Worm (Caenorhabditis elegans) whole organism, late embryonic: ENCODE measurements around the gene T07C4.3.

Experiments used
- C08G9.2 ChIP-seq: sonication (generic microtip); optimal IDR thresholded peaks from 2 replicates; lab custom pipeline; 2016; ENCODE audit warnings: mild to moderate bottlenecking, missing genetic modification characterization, moderate library complexity, missing compliant biosample characterization
- ahr-1 ChIP-seq: sonication (generic microtip); optimal IDR thresholded peaks from 2 replicates; lab custom pipeline; 2016; ENCODE audit warnings: missing genetic modification characterization, missing compliant biosample characterization
- ceh-2 ChIP-seq: sonication (generic microtip); optimal IDR thresholded peaks from 2 replicates; lab custom pipeline; 2016; ENCODE audit warnings: missing genotype, missing genetic modification characterization, missing compliant biosample characterization
- ceh-31 ChIP-seq: sonication (generic microtip); optimal IDR thresholded peaks from 2 replicates; lab custom pipeline; 2016; ENCODE audit warnings: missing genetic modification characterization, missing compliant biosample characterization
- dmd-4 ChIP-seq: sonication (generic microtip); optimal IDR thresholded peaks from 2 replicates; lab custom pipeline; 2016; ENCODE audit warnings: borderline replicate concordance, missing genetic modification characterization, missing compliant biosample characterization
- elt-2 ChIP-seq: sonication (generic microtip); optimal IDR thresholded peaks from 2 replicates; lab custom pipeline; 2016; ENCODE audit warnings: missing genetic modification reagents, missing genetic modification characterization, missing compliant biosample characterization
- eyg-1 ChIP-seq: sonication (generic microtip); optimal IDR thresholded peaks from 2 replicates; lab custom pipeline; 2016; ENCODE audit warnings: missing genotype, missing genetic modification characterization, missing compliant biosample characterization
- hlh-30 ChIP-seq: sonication (generic microtip); optimal IDR thresholded peaks from 2 replicates; lab custom pipeline; 2017; ENCODE audit warnings: antibody characterized with exemption, missing genetic modification characterization, missing compliant biosample characterization; ENCODE audit not compliant: insufficient read depth
- lin-11 ChIP-seq: fragments of 200-800 bp; sonication (Bioruptor generic); optimal IDR thresholded peaks from 2 replicates; lab custom pipeline; 2018; ENCODE audit warnings: mild to moderate bottlenecking, missing genetic modification characterization, missing compliant biosample characterization
- npax-4 ChIP-seq: sonication (generic microtip); optimal IDR thresholded peaks from 2 replicates; lab custom pipeline; 2016; ENCODE audit warnings: missing genetic modification characterization, missing compliant biosample characterization
- pha-4 ChIP-seq: fragments of 150-350 bp; optimal IDR thresholded peaks from 2 replicates; lab custom pipeline; 2018; ENCODE audit warnings: missing biosample characterization, missing genetic modification reagents, missing genetic modification characterization
- tbx-2 ChIP-seq: sonication (generic microtip); optimal IDR thresholded peaks from 2 replicates; lab custom pipeline; 2016; ENCODE audit warnings: missing genetic modification characterization, missing compliant biosample characterization

ce11 chrIII:10341758-10342157 is 10.2 kb upstream of the T07C4.3 start, which contains the start of gene tbx-9:
- no peak for TF ChIP-seq npax-4 (tag; lab: Kevin White, UChicago)
- TF ChIP-seq eyg-1 (tag; lab: Kevin White, UChicago) = no peak
- TF ChIP-seq elt-2 = no peak
- no peak for TF ChIP-seq lin-11
- TF ChIP-seq hlh-30 (tag; lab: Kevin White, UChicago) = no peak
- TF ChIP-seq dmd-4 = no peak
- TF ChIP-seq ceh-31 = no peak
- TF ChIP-seq C08G9.2 (tag; lab: Kevin White, UChicago) = no peak
- TF ChIP-seq pha-4 = no peak
- TF ChIP-seq ceh-2 (tag; lab: Kevin White, UChicago) = no peak
- no peak for TF ChIP-seq ahr-1 (tag; lab: Kevin White, UChicago)
- TF ChIP-seq tbx-2 = no peak
